Worm (Caenorhabditis elegans): Measurements from ENCODE around the gene rpn-11.

- TF ChIP-seq nhr-237 (tag; optimal IDR thresholded peaks at IDR 0.05) (no peak), ceh-32 (tag; optimal IDR thresholded peaks at IDR 0.05; ENCODE audit: poor library complexity) (no peak), nhr-48 (tag; optimal IDR thresholded peaks at IDR 0.05) (no peak), sdz-12 (GFP tag; optimal IDR thresholded peaks at IDR 0.05) (no peak), snpc-4 (tag; optimal IDR thresholded peaks at IDR 0.05) (no peak), nhr-28 (tag; optimal IDR thresholded peaks at IDR 0.05) (no peak), hmg-1.1 (GFP tag; IDR thresholded peaks at IDR 0.05) (no peak), set-16 (GFP tag; IDR thresholded peaks at IDR 0.05) (no peak)
Observed at ce11 chrII:4042696-4043095, 1.6 kb downstream of the rpn-11 start.

Measured in whole organism, L4 larva.